Worm (Caenorhabditis elegans): ENCODE results near the gene cest-28.

The cest-28 gene

ce11 chrV:6690075-6690474 is 20.5 kb downstream of the cest-28 start:
- TF ChIP-seq ceh-13 (GFP tag; optimal IDR thresholded peaks at IDR 0.05) (no peak), tra-4 (tag; optimal IDR thresholded peaks at IDR 0.05) (no peak), scrt-1 (GFP tag; IDR thresholded peaks at IDR 0.05) (no peak), B0310.2 (tag; optimal IDR thresholded peaks at IDR 0.05) (no peak), flt-1 (GFP tag; IDR thresholded peaks at IDR 0.05) (no peak), tbx-37 (GFP tag; conservative IDR thresholded peaks at IDR 0.05) (no peak), hmg-4 (GFP tag; optimal IDR thresholded peaks at IDR 0.05) (no peak), sea-1 (GFP tag; conservative IDR thresholded peaks at IDR 0.05) (no peak), F13C5.2 (tag; optimal IDR thresholded peaks at IDR 0.05) (no peak), hmbx-1 (tag; optimal IDR thresholded peaks at IDR 0.05) (no peak), ets-7 (tag; optimal IDR thresholded peaks at IDR 0.05) (no peak), ceh-36 (tag; optimal IDR thresholded peaks at IDR 0.05) (no peak), tbx-11 (GFP tag; IDR thresholded peaks at IDR 0.05) (no peak), ama-1 (optimal IDR thresholded peaks at IDR 0.05) (no peak), hnd-1 (tag; optimal IDR thresholded peaks at IDR 0.05) (no peak)

ce11 chrV:6691813-6692351 is 22.3 kb downstream of the cest-28 start, which contains the start of gene mtl-1:
Gene mtl-1 (minus strand): TSS chrV:6691863.
- no peak for TF ChIP-seq ceh-36 (tag; optimal IDR thresholded peaks at IDR 0.05)
- TF ChIP-seq tra-4 (tag; optimal IDR thresholded peaks at IDR 0.05) = no peak
- TF ChIP-seq sea-1 (GFP tag; conservative IDR thresholded peaks at IDR 0.05) = no peak
- TF ChIP-seq aly-1 (tag; optimal IDR thresholded peaks at IDR 0.05) = no peak
- no peak for TF ChIP-seq flt-1 (GFP tag; IDR thresholded peaks at IDR 0.05)
- TF ChIP-seq ceh-13 (GFP tag; optimal IDR thresholded peaks at IDR 0.05) = no peak
- TF ChIP-seq hnd-1 (tag; optimal IDR thresholded peaks at IDR 0.05) = no peak
- TF ChIP-seq ets-7 (tag; optimal IDR thresholded peaks at IDR 0.05) = no peak
- no peak for TF ChIP-seq B0310.2 (tag; optimal IDR thresholded peaks at IDR 0.05)
- no peak for TF ChIP-seq tbx-11 (GFP tag; IDR thresholded peaks at IDR 0.05)
- no peak for TF ChIP-seq ama-1 (optimal IDR thresholded peaks at IDR 0.05)
- TF ChIP-seq hmg-4 (GFP tag; optimal IDR thresholded peaks at IDR 0.05) = no peak
- TF ChIP-seq hmbx-1 (tag; optimal IDR thresholded peaks at IDR 0.05) = no peak
- TF ChIP-seq tbx-37 (GFP tag; conservative IDR thresholded peaks at IDR 0.05) = no peak
- TF ChIP-seq pes-1 (GFP tag; IDR thresholded peaks at IDR 0.05) = no peak
- no peak for TF ChIP-seq F13C5.2 (tag; optimal IDR thresholded peaks at IDR 0.05)
- TF ChIP-seq scrt-1 (GFP tag; IDR thresholded peaks at IDR 0.05) = no peak

ce11 chrV:6694668-6695067 is 25.0 kb downstream of the cest-28 start, which contains the start of gene W02F12.8:
Gene W02F12.8 (minus strand): TSS chrV:6694768.
- TF ChIP-seq scrt-1 (GFP tag; IDR thresholded peaks at IDR 0.05) (no peak), flt-1 (GFP tag; IDR thresholded peaks at IDR 0.05) (no peak), ama-1 (optimal IDR thresholded peaks at IDR 0.05) (no peak), pes-1 (GFP tag; IDR thresholded peaks at IDR 0.05) (no peak), aly-1 (tag; optimal IDR thresholded peaks at IDR 0.05) (no peak), tbx-37 (GFP tag; conservative IDR thresholded peaks at IDR 0.05) (no peak)

- TF ChIP-seq scrt-1 (GFP tag; IDR thresholded peaks at IDR 0.05) (no peak), B0310.2 (tag; optimal IDR thresholded peaks at IDR 0.05) (no peak), ama-1 (optimal IDR thresholded peaks at IDR 0.05) (no peak), F13C5.2 (tag; optimal IDR thresholded peaks at IDR 0.05) (no peak), ets-7 (tag; optimal IDR thresholded peaks at IDR 0.05) (no peak), hmg-4 (GFP tag; optimal IDR thresholded peaks at IDR 0.05) (no peak), sea-1 (GFP tag; conservative IDR thresholded peaks at IDR 0.05) (no peak), tra-4 (tag; optimal IDR thresholded peaks at IDR 0.05) (no peak), tbx-37 (GFP tag; conservative IDR thresholded peaks at IDR 0.05) (no peak)
Observed at ce11 chrV:6697552-6697951, 27.9 kb downstream of the cest-28 start, which contains the start of gene W02F12.2. Gene W02F12.2 (minus strand): TSS chrV:6697652.

DNA sequence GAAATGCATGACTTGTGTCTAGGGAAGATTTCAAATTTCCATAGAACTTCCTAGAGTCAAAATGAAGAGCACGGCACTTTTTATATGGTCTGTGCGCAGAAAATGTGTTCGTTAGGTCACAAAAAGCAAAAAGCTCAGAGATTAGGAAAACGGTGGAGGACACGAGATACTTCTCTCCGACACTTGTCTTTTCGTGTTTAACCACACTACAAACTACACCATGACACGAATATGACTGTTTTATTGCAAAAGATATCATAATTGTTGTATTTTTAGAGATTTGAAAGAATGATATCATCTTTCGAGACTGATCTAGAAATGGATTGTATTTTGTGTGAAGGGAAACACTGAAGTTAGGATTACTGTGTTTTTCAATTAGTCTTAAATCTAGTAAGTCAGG is 29.4 kb downstream of the cest-28 start:
- TF ChIP-seq ets-7 (tag; optimal IDR thresholded peaks at IDR 0.05) (no peak), flt-1 (GFP tag; IDR thresholded peaks at IDR 0.05) (no peak), hnd-1 (tag; optimal IDR thresholded peaks at IDR 0.05) (no peak), ceh-36 (tag; optimal IDR thresholded peaks at IDR 0.05) (no peak), sea-1 (GFP tag; conservative IDR thresholded peaks at IDR 0.05) (no peak), F13C5.2 (tag; optimal IDR thresholded peaks at IDR 0.05) (no peak), hmbx-1 (tag; optimal IDR thresholded peaks at IDR 0.05) (no peak), tra-4 (tag; optimal IDR thresholded peaks at IDR 0.05) (no peak), ama-1 (optimal IDR thresholded peaks at IDR 0.05) (no peak), pes-1 (GFP tag; IDR thresholded peaks at IDR 0.05) (no peak), B0310.2 (tag; optimal IDR thresholded peaks at IDR 0.05) (no peak)

ce11 chrV:6699833-6700232 is 30.2 kb downstream of the cest-28 start:
- no peak for TF ChIP-seq hmbx-1 (tag; optimal IDR thresholded peaks at IDR 0.05)
- no peak for TF ChIP-seq sea-1 (GFP tag; conservative IDR thresholded peaks at IDR 0.05)

- TF ChIP-seq hmg-4 (GFP tag; optimal IDR thresholded peaks at IDR 0.05) (no peak), flt-1 (GFP tag; IDR thresholded peaks at IDR 0.05) (no peak), tbx-37 (GFP tag; conservative IDR thresholded peaks at IDR 0.05) (no peak), ceh-13 (GFP tag; optimal IDR thresholded peaks at IDR 0.05) (no peak), ceh-36 (tag; optimal IDR thresholded peaks at IDR 0.05) (no peak), sea-1 (GFP tag; conservative IDR thresholded peaks at IDR 0.05) (no peak), B0310.2 (tag; optimal IDR thresholded peaks at IDR 0.05) (no peak), scrt-1 (GFP tag; IDR thresholded peaks at IDR 0.05) (no peak), tra-4 (tag; optimal IDR thresholded peaks at IDR 0.05) (no peak), hnd-1 (tag; optimal IDR thresholded peaks at IDR 0.05) (no peak), ama-1 (optimal IDR thresholded peaks at IDR 0.05) (no peak), hmbx-1 (tag; optimal IDR thresholded peaks at IDR 0.05) (no peak), ets-7 (tag; optimal IDR thresholded peaks at IDR 0.05) (no peak)
Observed at ce11 chrV:6702692-6703091, 33.1 kb downstream of the cest-28 start, which contains the start of gene era-1. Gene era-1 (plus strand): TSS chrV:6703057.

ce11 chrV:6704482-6704881 is 34.9 kb downstream of the cest-28 start:
- TF ChIP-seq hmg-4 (GFP tag; optimal IDR thresholded peaks at IDR 0.05) = no peak
- TF ChIP-seq aly-1 (tag; optimal IDR thresholded peaks at IDR 0.05) = no peak
- TF ChIP-seq sea-1 (GFP tag; conservative IDR thresholded peaks at IDR 0.05) = no peak
- TF ChIP-seq hmbx-1 (tag; optimal IDR thresholded peaks at IDR 0.05) = no peak
- TF ChIP-seq tbx-11 (GFP tag; IDR thresholded peaks at IDR 0.05) = no peak
- TF ChIP-seq ceh-13 (GFP tag; optimal IDR thresholded peaks at IDR 0.05) = no peak
